Fruit fly (Drosophila melanogaster): ENCODE data around the gene Dip-B.

DNA sequence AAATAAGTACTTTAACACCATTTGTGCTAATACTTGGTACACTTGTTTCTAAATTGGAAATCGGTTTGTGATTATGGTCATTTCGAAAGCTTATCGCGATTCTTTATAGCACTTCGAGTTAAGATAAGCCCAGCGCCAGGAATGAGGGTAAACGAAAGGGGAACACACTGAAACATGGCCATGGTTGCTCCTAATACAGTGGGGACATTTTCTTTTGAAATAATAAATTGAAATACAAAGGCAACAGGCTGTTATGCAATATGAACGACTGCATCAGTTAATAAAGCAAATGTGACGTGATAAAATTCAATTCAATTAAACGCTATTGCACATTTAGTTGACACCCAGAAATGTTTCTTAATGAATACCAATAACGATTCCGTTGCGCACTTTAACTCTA, 1.3 kb downstream of the Dip-B start:
- no peak for TF ChIP-seq lbe (GFP tag; optimal IDR thresholded peaks at IDR 0.05)
- no peak for TF ChIP-seq gcm2 (GFP tag; optimal IDR thresholded peaks at IDR 0.05)
- no peak for TF ChIP-seq CG9876 (GFP tag; optimal IDR thresholded peaks at IDR 0.05)
- TF ChIP-seq cas (GFP tag; IDR thresholded peaks at IDR 0.05): no peak
- no peak for TF ChIP-seq CG11247 (GFP tag; IDR thresholded peaks at IDR 0.05)
- no peak for TF ChIP-seq br (optimal IDR thresholded peaks at IDR 0.05)

Data from whole organism, embryonic.